Fruit fly (Drosophila melanogaster) whole organism, wandering third instar larva: Measurements from ENCODE around the gene Sirt7.

Experiments
- Abd-B ChIP-seq: fragments of >200 bp; optimal IDR thresholded peaks from 2 replicates; lab custom pipeline; 2017; ENCODE audit warnings: missing biosample characterization, missing genetic modification characterization
- CG32264 ChIP-seq: fragments of 200-800 bp; sonication (Bioruptor generic); optimal IDR thresholded peaks from 2 replicates; lab custom pipeline; 2016; ENCODE audit warnings: missing biosample characterization, missing genetic modification characterization
- CG9705 ChIP-seq: fragments of 200-800 bp; sonication (Bioruptor generic); optimal IDR thresholded peaks from 2 replicates; lab custom pipeline; 2018; ENCODE audit warnings: missing biosample characterization, mild to moderate bottlenecking, missing genetic modification characterization
- CrebA ChIP-seq: fragments of 200-800 bp; sonication (Bioruptor generic); optimal IDR thresholded peaks from 2 replicates; lab custom pipeline; 2016; ENCODE audit warnings: missing biosample characterization, mild to moderate bottlenecking, missing genetic modification characterization, borderline replicate concordance
- Dfd ChIP-seq: fragments of >200 bp; optimal IDR thresholded peaks from 2 replicates; lab custom pipeline; 2017; ENCODE audit warnings: missing biosample characterization, missing genetic modification characterization
- Dif ChIP-seq: fragments of 200-275, 200-300 bp; sonication (Bioruptor generic); optimal IDR thresholded peaks from 2 replicates; lab custom pipeline; 2018; ENCODE audit warnings: missing biosample characterization, missing genetic modification characterization; ENCODE audit not compliant: partially characterized antibody
- GATAd ChIP-seq: sonication (Bioruptor generic); optimal IDR thresholded peaks from 2 replicates; lab custom pipeline; 2016; ENCODE audit warnings: missing biosample characterization, missing genetic modification characterization
- HLH106 ChIP-seq: fragments of 200-800 bp; optimal IDR thresholded peaks from 3 replicates; lab custom pipeline; 2019; ENCODE audit warnings: missing biosample characterization, mild to moderate bottlenecking, missing genetic modification characterization, moderate library complexity
- Hnf4 ChIP-seq: fragments of 200-800 bp; sonication (Bioruptor generic); optimal IDR thresholded peaks from 2 replicates; lab custom pipeline; 2016; ENCODE audit warnings: missing biosample characterization, mild to moderate bottlenecking, missing genetic modification characterization
- Hr78 ChIP-seq: fragments of >200 bp; optimal IDR thresholded peaks from 2 replicates; lab custom pipeline; 2017; ENCODE audit warnings: missing biosample characterization, missing genetic modification characterization
- Hr83 ChIP-seq: fragments of 200-300 bp; sonication (Bioruptor generic); optimal IDR thresholded peaks from 2 replicates; lab custom pipeline; 2016; ENCODE audit warnings: missing biosample characterization, mild to moderate bottlenecking, missing genetic modification characterization, moderate library complexity; ENCODE audit not compliant: poor library complexity, severe bottlenecking
- Jra ChIP-seq: sonication (Bioruptor generic); optimal IDR thresholded peaks from 2 replicates; lab custom pipeline; 2016; ENCODE audit warnings: missing biosample characterization, missing genetic modification characterization
- Mio ChIP-seq: sonication (Bioruptor generic); optimal IDR thresholded peaks from 2 replicates; lab custom pipeline; 2016; ENCODE audit warnings: missing biosample characterization, missing genetic modification characterization
- Myc ChIP-seq: fragments of >200 bp; optimal IDR thresholded peaks from 2 replicates; lab custom pipeline; 2017
- N ChIP-seq: fragments of >200 bp; optimal IDR thresholded peaks from 2 replicates; lab custom pipeline; 2018; ENCODE audit warnings: missing biosample characterization, missing external identifiers, missing genetic modification characterization
- OdsH ChIP-seq: fragments of 200-800 bp; sonication (Bioruptor generic); optimal IDR thresholded peaks from 2 replicates; lab custom pipeline; 2016; ENCODE audit warnings: missing biosample characterization, mild to moderate bottlenecking, missing genetic modification characterization
- Rel ChIP-seq, 2 experiments: fragments of 200-800 bp; sonication (Bioruptor generic) in 1 of 2; optimal IDR thresholded peaks; 2 replicates in 1 of 2; 3 replicates in 1 of 2; lab custom pipeline; 2016 to 2019; ENCODE audit warnings: mild to moderate bottlenecking in 2 of 2, missing biosample characterization in 2 of 2, missing genetic modification characterization in 2 of 2, moderate library complexity in 1 of 2
- Sp1 ChIP-seq: fragments of 200-800 bp; sonication (Bioruptor generic); optimal IDR thresholded peaks from 3 replicates; lab custom pipeline; 2019; ENCODE audit warnings: missing biosample characterization, mild to moderate bottlenecking, missing genetic modification characterization, moderate library complexity
- Vsx2 ChIP-seq: fragments of 200-300, 225-300 bp; sonication (Bioruptor generic); optimal IDR thresholded peaks from 2 replicates; lab custom pipeline; 2018; ENCODE audit warnings: missing biosample characterization, missing genetic modification characterization; ENCODE audit not compliant: partially characterized antibody
- br ChIP-seq: fragments of 200-800 bp; sonication (Bioruptor generic); optimal IDR thresholded peaks from 2 replicates; lab custom pipeline; 2016; ENCODE audit warnings: missing biosample characterization, missing genetic modification characterization
- brk ChIP-seq: fragments of 200-800 bp; sonication (Bioruptor generic); optimal IDR thresholded peaks from 2 replicates; lab custom pipeline; 2016; ENCODE audit warnings: missing biosample characterization, mild to moderate bottlenecking, missing genetic modification characterization
- dl ChIP-seq, 2 experiments: fragments of 175-275, 200-275 bp in 1 of 2; fragments of 200-275 bp in 1 of 2; sonication (Bioruptor generic); optimal IDR thresholded peaks; lab custom pipeline; 2018; ENCODE audit warnings: mild to moderate bottlenecking in 2 of 2, missing biosample characterization in 2 of 2, missing genetic modification characterization in 2 of 2, moderate library complexity in 2 of 2; ENCODE audit not compliant: partially characterized antibody in 2 of 2, insufficient read depth in 1 of 2
- dmrt93B ChIP-seq: fragments of 200-800 bp; sonication (Bioruptor generic); optimal IDR thresholded peaks from 2 replicates; lab custom pipeline; 2018; ENCODE audit warnings: missing biosample characterization, mild to moderate bottlenecking, missing genetic modification characterization
- dsf ChIP-seq: sonication (Bioruptor generic); optimal IDR thresholded peaks from 2 replicates; lab custom pipeline; 2016; ENCODE audit warnings: missing biosample characterization, missing genetic modification characterization, borderline replicate concordance
- ey ChIP-seq: fragments of 200-800 bp; sonication (Bioruptor generic); optimal IDR thresholded peaks from 2 replicates; lab custom pipeline; 2016; ENCODE audit warnings: missing biosample characterization, missing genetic modification characterization
- foxo ChIP-seq, 2 experiments: fragments of 200-800 bp; sonication (Bioruptor generic); optimal IDR thresholded peaks; 2 replicates in 1 of 2; 3 replicates in 1 of 2; lab custom pipeline; 2016 to 2017; ENCODE audit warnings: missing biosample characterization in 2 of 2, missing genetic modification characterization in 2 of 2
- fru ChIP-seq: fragments of 200-800 bp; sonication (Bioruptor generic); optimal IDR thresholded peaks from 3 replicates; lab custom pipeline; 2016; ENCODE audit warnings: missing biosample characterization, mild to moderate bottlenecking, missing genetic modification characterization
- h ChIP-seq: fragments of 200-800 bp; sonication (Bioruptor generic); optimal IDR thresholded peaks from 3 replicates; lab custom pipeline; 2016; ENCODE audit warnings: missing biosample characterization, mild to moderate bottlenecking, missing genetic modification characterization
- jim ChIP-seq: fragments of 175-275, 200-325 bp; sonication (Bioruptor generic); optimal IDR thresholded peaks from 2 replicates; lab custom pipeline; 2016; ENCODE audit warnings: missing biosample characterization, mild to moderate bottlenecking, missing genetic modification characterization
- lola ChIP-seq: fragments of >200 bp; optimal IDR thresholded peaks from 2 replicates; lab custom pipeline; 2017; ENCODE audit warnings: missing biosample characterization, missing genetic modification characterization
- pan ChIP-seq: fragments of >200 bp; optimal IDR thresholded peaks from 2 replicates; lab custom pipeline; 2017
- psq ChIP-seq: fragments of 200-800 bp; sonication (Bioruptor generic); optimal IDR thresholded peaks from 3 replicates; lab custom pipeline; 2017; ENCODE audit warnings: missing biosample characterization, mild to moderate bottlenecking, missing genetic modification characterization, moderate library complexity
- rgr ChIP-seq: fragments of 200-800 bp; sonication (Bioruptor generic); optimal IDR thresholded peaks from 3 replicates; lab custom pipeline; 2016; ENCODE audit warnings: missing biosample characterization, mild to moderate bottlenecking, missing genetic modification characterization
- sage ChIP-seq: fragments of 200-800 bp; sonication (Bioruptor generic); optimal IDR thresholded peaks from 2 replicates; lab custom pipeline; 2016; ENCODE audit warnings: missing biosample characterization, mild to moderate bottlenecking, missing genetic modification characterization
- sv ChIP-seq: fragments of 200-800 bp; sonication (Bioruptor generic); optimal IDR thresholded peaks from 3 replicates; lab custom pipeline; 2016; ENCODE audit warnings: missing biosample characterization, missing genetic modification characterization
- tai ChIP-seq: sonication (Bioruptor generic); optimal IDR thresholded peaks from 2 replicates; lab custom pipeline; 2016; ENCODE audit warnings: missing biosample characterization, missing genetic modification characterization
- usp ChIP-seq: fragments of >200 bp; optimal IDR thresholded peaks from 2 replicates; lab custom pipeline; 2017; ENCODE audit warnings: missing biosample characterization, missing genetic modification characterization
- woc ChIP-seq: sonication (Bioruptor generic); optimal IDR thresholded peaks from 2 replicates; lab custom pipeline; 2016; ENCODE audit warnings: missing biosample characterization, mild to moderate bottlenecking, missing genetic modification characterization

The Sirt7 gene

dm6 chr3R:29086896-29087295, 31.2 kb downstream of the Sirt7 start:
- TF ChIP-seq lola (GFP tag; lab: Kevin White, UChicago) (no peak), sv (GFP tag; lab: Kevin White, UChicago) (no peak)

DNA sequence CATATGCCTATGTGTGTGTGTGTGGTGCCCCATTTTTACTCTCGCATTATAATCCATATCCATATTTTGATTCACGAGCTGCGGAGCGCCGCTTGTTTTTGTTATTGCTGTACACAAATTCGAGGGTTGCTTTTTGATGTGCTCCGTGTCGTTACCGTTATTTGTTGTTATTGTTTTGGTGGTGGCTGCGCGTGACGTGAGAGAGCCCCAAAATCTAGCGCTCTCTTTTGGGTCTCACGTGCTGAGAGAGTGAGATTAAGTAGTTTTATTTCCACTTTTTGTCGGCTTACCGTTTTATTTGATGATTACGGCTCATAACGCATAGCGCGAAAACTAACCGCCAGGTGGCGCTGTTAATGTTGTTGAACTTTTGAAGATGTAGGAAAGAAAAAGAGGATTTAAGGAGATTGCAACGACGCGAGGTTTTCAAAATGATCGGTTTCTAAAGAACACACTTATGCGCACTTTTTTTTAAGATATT, 31.6 kb downstream of the Sirt7 start:
- TF ChIP-seq foxo (GFP tag; optimal IDR thresholded peaks at IDR 0.05; lab: Kevin White, UChicago) (no peak), rgr (GFP tag; lab: Kevin White, UChicago) (no peak), h (GFP tag; lab: Kevin White, UChicago) (no peak)

dm6 chr3R:29087926-29088487, 32.3 kb downstream of the Sirt7 start:
- TF ChIP-seq sage (GFP tag; lab: Kevin White, UChicago) (no peak), br (peak; percentile 12), h (GFP tag; lab: Kevin White, UChicago) (peak; percentile 1), psq (GFP tag; lab: Kevin White, UChicago) (peak; percentile 82), dsf (no peak), Hr78 (GFP tag; lab: Kevin White, UChicago) (no peak), Dif (GFP tag; lab: Kevin White, UChicago) (no peak), GATAd (GFP tag; lab: Kevin White, UChicago) (peak; percentile 26)

DNA sequence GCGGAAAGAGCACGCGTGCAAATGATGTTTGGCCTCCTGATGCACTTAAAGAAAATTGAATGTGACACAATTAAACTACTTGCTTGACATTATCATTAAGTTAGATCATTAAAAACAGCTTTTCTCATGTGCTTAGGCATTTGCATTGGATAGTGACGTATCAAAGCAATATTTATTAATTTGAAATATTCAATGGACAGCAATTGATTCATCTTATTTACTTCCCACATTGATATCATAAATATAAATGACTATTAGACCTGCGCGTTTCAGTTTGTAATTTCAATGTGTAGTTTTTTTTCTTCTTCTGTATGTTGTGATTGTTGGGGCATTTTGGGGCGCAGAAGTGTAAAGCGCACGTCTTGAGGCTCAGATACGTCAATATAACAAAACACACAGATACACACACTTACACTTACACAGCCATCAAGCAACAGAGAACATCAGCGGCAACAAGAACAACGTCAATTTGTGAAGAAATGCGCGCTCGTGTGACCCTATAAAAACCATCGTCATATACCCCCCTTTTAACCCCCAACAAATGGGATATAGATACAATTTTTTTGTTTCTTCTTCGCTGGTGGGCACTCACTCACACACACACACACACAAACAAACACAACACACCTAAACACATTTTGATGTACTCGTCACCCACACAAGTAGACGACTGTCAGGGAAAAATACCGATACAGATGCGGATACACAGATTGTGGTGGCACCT, 33.4 kb downstream of the Sirt7 start:
- TF ChIP-seq brk (no peak), pan (lab: Kevin White, UChicago) (no peak), Hnf4 (GFP tag; lab: Kevin White, UChicago) (no peak), ey (GFP tag; lab: Kevin White, UChicago) (peak; percentile 60), Rel (GFP tag; optimal IDR thresholded peaks at IDR 0.05; lab: Kevin White, UChicago) (no peak), Rel (tag; optimal IDR thresholded peaks at IDR 0.05; lab: Kevin White, UChicago) (no peak), br (peak; percentile 33), dl (GFP tag; optimal IDR thresholded peaks at IDR 0.05; lab: Kevin White, UChicago; ENCODE audit: insufficient read depth in 1 of 2, partially characterized antibody in 2 of 2) (no peak), CG9705 (GFP tag; lab: Kevin White, UChicago) (no peak), Myc (lab: Kevin White, UChicago) (no peak), HLH106 (tag; lab: Kevin White, UChicago) (peak; percentile 54), Dif (GFP tag; lab: Kevin White, UChicago) (no peak), tai (GFP tag; lab: Kevin White, UChicago) (no peak), woc (GFP tag; lab: Kevin White, UChicago) (peak; percentile 56), CG32264 (GFP tag; lab: Kevin White, UChicago) (no peak), sage (GFP tag; lab: Kevin White, UChicago) (peak; percentile 17), Vsx2 (GFP tag; lab: Kevin White, UChicago) (no peak), sv (GFP tag; lab: Kevin White, UChicago) (peak; percentile 52), dmrt93B (GFP tag; lab: Kevin White, UChicago) (peak; percentile 45), foxo (GFP tag; optimal IDR thresholded peaks at IDR 0.05; lab: Kevin White, UChicago) (peak in 1 of 2 experiments; percentile 58), Abd-B (GFP tag; lab: Kevin White, UChicago) (no peak), rgr (GFP tag; lab: Kevin White, UChicago) (peak; percentile 36), usp (GFP tag; lab: Kevin White, UChicago) (no peak), GATAd (GFP tag; lab: Kevin White, UChicago) (no peak), Mio (GFP tag; lab: Kevin White, UChicago) (no peak), jim (GFP tag; lab: Kevin White, UChicago) (no peak), lola (GFP tag; lab: Kevin White, UChicago) (no peak), Jra (GFP tag; lab: Kevin White, UChicago) (no peak), Dfd (GFP tag; lab: Kevin White, UChicago) (peak; percentile 47), psq (GFP tag; lab: Kevin White, UChicago) (no peak), h (GFP tag; lab: Kevin White, UChicago) (peak; percentile 64), fru (peak; percentile 62), dsf (no peak), Hr78 (GFP tag; lab: Kevin White, UChicago) (no peak), OdsH (GFP tag; lab: Kevin White, UChicago) (peak; percentile 47), CrebA (GFP tag; lab: Kevin White, UChicago) (no peak), N (GFP tag; lab: Kevin White, UChicago) (no peak), Sp1 (GFP tag; lab: Kevin White, UChicago) (peak; percentile 37), Hr83 (GFP tag; lab: Kevin White, UChicago) (no peak)
